Worm (Caenorhabditis elegans) whole organism, early embryonic: ENCODE data around the gene swt-2.

Source experiments
- B0310.2 ChIP-seq: sonication (generic microtip); optimal IDR thresholded peaks from 2 replicates; lab custom pipeline; 2016; ENCODE audit warnings: mild to moderate bottlenecking, missing genetic modification characterization, missing compliant biosample characterization
- F13C5.2 ChIP-seq: sonication (generic microtip); optimal IDR thresholded peaks from 2 replicates; lab custom pipeline; 2017; ENCODE audit warnings: mild to moderate bottlenecking, missing genetic modification characterization, inconsistent platforms, missing compliant biosample characterization
- aly-1 ChIP-seq: sonication (generic microtip); optimal IDR thresholded peaks from 2 replicates; lab custom pipeline; 2016; ENCODE audit warnings: missing genetic modification characterization, missing compliant biosample characterization
- ama-1 ChIP-seq: fragments of 150-350 bp; optimal IDR thresholded peaks from 2 replicates; lab custom pipeline; 2014
- ceh-13 ChIP-seq: fragments of 200-800 bp; sonication (Bioruptor generic); optimal IDR thresholded peaks from 2 replicates; lab custom pipeline; 2018; ENCODE audit warnings: mild to moderate bottlenecking, missing genetic modification characterization, missing compliant biosample characterization
- ets-7 ChIP-seq: sonication (generic microtip); optimal IDR thresholded peaks from 2 replicates; lab custom pipeline; 2016; ENCODE audit warnings: missing genotype, missing genetic modification characterization, missing compliant biosample characterization
- flt-1 ChIP-seq: fragments of 200-800 bp; sonication (Bioruptor generic); IDR thresholded peaks from 2 replicates; pipeline ENCODE4 v1.3.6; 2022; ENCODE audit warnings: missing genetic modification characterization, missing compliant biosample characterization
- hmbx-1 ChIP-seq: sonication (generic microtip); optimal IDR thresholded peaks from 2 replicates; lab custom pipeline; 2016; ENCODE audit warnings: mild to moderate bottlenecking, missing genetic modification characterization, missing compliant biosample characterization
- pes-1 ChIP-seq: fragments of 200-800 bp; sonication (Bioruptor generic); IDR thresholded peaks from 2 replicates; pipeline ENCODE4 v1.3.6; 2022; ENCODE audit warnings: missing genetic modification reagents, missing genetic modification characterization, missing compliant biosample characterization
- sea-1 ChIP-seq: fragments of 200-800 bp; sonication (Bioruptor generic); conservative IDR thresholded peaks from 2 replicates; pipeline ENCODE4 v1.3.6; 2022; ENCODE audit warnings: missing genetic modification characterization, missing compliant biosample characterization

DNA sequence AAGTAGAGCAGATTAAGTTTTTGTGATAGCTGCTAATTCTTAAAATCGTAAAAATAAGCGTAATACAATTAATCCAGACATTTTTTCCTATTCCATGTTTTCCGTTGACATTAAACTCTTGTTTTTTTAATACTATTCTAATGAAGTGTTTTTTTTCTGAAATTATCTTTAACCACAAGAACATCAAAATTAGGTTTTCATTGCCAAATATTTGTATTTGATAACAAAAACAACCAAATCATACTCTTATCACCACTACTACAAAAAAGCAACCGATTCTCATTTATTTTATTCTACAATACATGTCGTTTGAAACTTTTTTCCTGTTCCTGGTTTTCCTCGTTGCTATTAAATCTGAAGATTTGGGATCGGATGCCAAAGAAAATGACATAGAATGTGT is 2.8 kb upstream of the swt-2 start, which contains the start of gene C54F6.17:
- TF ChIP-seq F13C5.2 (tag; lab: Kevin White, UChicago) (no peak), aly-1 (tag; lab: Kevin White, UChicago) (no peak), ama-1 (lab: Kevin White, UChicago) (no peak), ceh-13 (GFP tag; lab: Kevin White, UChicago) (no peak), sea-1 (GFP tag; lab: Robert Waterston, UW) (no peak), flt-1 (no peak), B0310.2 (tag; lab: Kevin White, UChicago) (no peak), hmbx-1 (tag; lab: Kevin White, UChicago) (no peak), ets-7 (tag; lab: Kevin White, UChicago) (no peak), pes-1 (GFP tag; lab: Robert Waterston, UW) (no peak)
